Fruit fly (Drosophila melanogaster) whole organism, embryonic: Measurements from ENCODE around the gene Cad89D.

Experiments used
- CG10267 ChIP-seq: fragments of 200-800 bp; sonication (Bioruptor generic); optimal IDR thresholded peaks from 2 replicates; lab custom pipeline; 2018; ENCODE audit warnings: missing biosample characterization, mild to moderate bottlenecking, missing genetic modification characterization, moderate library complexity
- CG10274 ChIP-seq: fragments of 200-800 bp; sonication (Bioruptor generic); optimal IDR thresholded peaks from 3 replicates; lab custom pipeline; 2017; ENCODE audit warnings: missing biosample characterization, mild to moderate bottlenecking, missing genetic modification characterization
- CG11093 ChIP-seq: fragments of 200-800 bp; sonication (Bioruptor generic); IDR thresholded peaks from 3 replicates; pipeline ENCODE4 v1.3.6; 2022; ENCODE audit warnings: missing biosample characterization, missing genetic modification characterization
- CG11695 ChIP-seq: fragments of 200-800 bp; sonication (Bioruptor generic); IDR thresholded peaks from 3 replicates; pipeline ENCODE4 v1.3.6; 2022; ENCODE audit warnings: missing biosample characterization, missing genetic modification characterization
- CG12071 ChIP-seq: fragments of 200-800 bp; sonication (Bioruptor generic); optimal IDR thresholded peaks from 3 replicates; lab custom pipeline; 2018; ENCODE audit warnings: missing biosample characterization, mild to moderate bottlenecking, missing genetic modification characterization
- CG12236 ChIP-seq: fragments of 200-800 bp; sonication (Bioruptor generic); optimal IDR thresholded peaks from 2 replicates; lab custom pipeline; 2016; ENCODE audit warnings: missing biosample characterization, missing genetic modification characterization
- CG1602 ChIP-seq: fragments of 200-800 bp; sonication (Bioruptor generic); optimal IDR thresholded peaks from 3 replicates; lab custom pipeline; 2016; ENCODE audit warnings: missing biosample characterization, missing genetic modification characterization
- CG17328 ChIP-seq: fragments of 200-800 bp; sonication (Bioruptor generic); IDR thresholded peaks from 2 replicates; pipeline ENCODE4 v1.3.6; 2022; ENCODE audit warnings: missing biosample characterization, missing genetic modification characterization
- CG17829 ChIP-seq: fragments of 200-800 bp; optimal IDR thresholded peaks from 2 replicates; lab custom pipeline; 2019; ENCODE audit warnings: missing biosample characterization, mild to moderate bottlenecking, missing genetic modification characterization, moderate library complexity
- CG18262 ChIP-seq: fragments of 200-800 bp; optimal IDR thresholded peaks from 3 replicates; lab custom pipeline; 2019; ENCODE audit warnings: missing biosample characterization, mild to moderate bottlenecking, missing genetic modification characterization, moderate library complexity
- CG3163 ChIP-seq: fragments of 200-800 bp; sonication (Bioruptor generic); optimal IDR thresholded peaks from 3 replicates; lab custom pipeline; 2016; ENCODE audit warnings: missing biosample characterization, missing genetic modification characterization
- CG32772 ChIP-seq: fragments of 200-800 bp; sonication (Bioruptor generic); IDR thresholded peaks from 2 replicates; pipeline ENCODE4 v1.3.6; 2022; ENCODE audit warnings: missing biosample characterization, missing genetic modification characterization
- CG33213 ChIP-seq: fragments of 200-800 bp; sonication (Bioruptor generic); optimal IDR thresholded peaks from 3 replicates; lab custom pipeline; 2016; ENCODE audit warnings: missing biosample characterization, missing genetic modification characterization
- CG3995 ChIP-seq: fragments of 200-800 bp; sonication (Bioruptor generic); optimal IDR thresholded peaks from 3 replicates; lab custom pipeline; 2016; ENCODE audit warnings: missing biosample characterization, missing genetic modification characterization
- CG9932 ChIP-seq: fragments of 200-800 bp; sonication (Bioruptor generic); IDR thresholded peaks from 2 replicates; pipeline ENCODE4 v1.3.6; 2022; ENCODE audit warnings: missing biosample characterization, missing genetic modification characterization
- D19B ChIP-seq: fragments of 200-800 bp; sonication (Bioruptor generic); optimal IDR thresholded peaks from 2 replicates; lab custom pipeline; 2017; ENCODE audit warnings: missing biosample characterization, mild to moderate bottlenecking, missing genetic modification characterization
- Dp ChIP-seq: fragments of 200-800 bp; sonication (Bioruptor generic); optimal IDR thresholded peaks from 2 replicates; lab custom pipeline; 2018; ENCODE audit warnings: missing biosample characterization, mild to moderate bottlenecking, missing genetic modification characterization, moderate library complexity
- E2f1 ChIP-seq: fragments of 200-800 bp; sonication (Bioruptor generic); IDR thresholded peaks from 2 replicates; pipeline ENCODE4 v1.3.6; 2022; ENCODE audit warnings: missing biosample characterization, missing genetic modification characterization
- ERR ChIP-seq: fragments of 200-800 bp; sonication (Bioruptor generic); optimal IDR thresholded peaks from 2 replicates; lab custom pipeline; 2016; ENCODE audit warnings: missing biosample characterization, missing genetic modification characterization
- Fer1 ChIP-seq: fragments of 200-800 bp; sonication (Bioruptor generic); optimal IDR thresholded peaks from 2 replicates; lab custom pipeline; 2017; ENCODE audit warnings: missing biosample characterization, mild to moderate bottlenecking, missing genetic modification characterization
- Hand ChIP-seq: fragments of 200-800 bp; sonication (Bioruptor generic); optimal IDR thresholded peaks from 2 replicates; lab custom pipeline; 2017; ENCODE audit warnings: mild to moderate bottlenecking, missing biosample characterization, missing genetic modification reagents, missing genetic modification characterization
- Hr3 ChIP-seq: fragments of 200-800 bp; sonication (Bioruptor generic); optimal IDR thresholded peaks from 3 replicates; lab custom pipeline; 2016; ENCODE audit warnings: missing biosample characterization, missing genetic modification characterization
- Hr51 ChIP-seq, 2 experiments: fragments of 200-800 bp; sonication (Bioruptor generic); optimal IDR thresholded peaks; 2 replicates in 1 of 2; 3 replicates in 1 of 2; lab custom pipeline; 2016 to 2018; ENCODE audit warnings: missing biosample characterization in 2 of 2, missing genetic modification characterization in 2 of 2, mild to moderate bottlenecking in 1 of 2, moderate library complexity in 1 of 2
- NFAT ChIP-seq: fragments of 200-800 bp; sonication (Bioruptor generic); IDR thresholded peaks from 2 replicates; pipeline ENCODE4 v1.3.6; 2022; ENCODE audit warnings: missing biosample characterization, missing genetic modification characterization
- Optix ChIP-seq: fragments of 200-800 bp; sonication (Bioruptor generic); IDR thresholded peaks from 3 replicates; pipeline ENCODE4 v1.3.6; 2022; ENCODE audit warnings: missing biosample characterization, missing genetic modification characterization
- Usf ChIP-seq: fragments of 200-800 bp; sonication (Bioruptor generic); optimal IDR thresholded peaks from 2 replicates; lab custom pipeline; 2017; ENCODE audit warnings: missing genotype, missing biosample characterization, missing genetic modification characterization
- Xbp1 ChIP-seq: fragments of 200-800 bp; sonication (Bioruptor generic); optimal IDR thresholded peaks from 3 replicates; lab custom pipeline; 2016; ENCODE audit warnings: missing biosample characterization, mild to moderate bottlenecking, missing genetic modification characterization
- ash1 ChIP-seq: fragments of 200-800 bp; sonication (Bioruptor generic); optimal IDR thresholded peaks from 2 replicates; lab custom pipeline; 2018; ENCODE audit warnings: missing biosample characterization, mild to moderate bottlenecking, missing genetic modification characterization
- bcd ChIP-seq: fragments of 200-800 bp; sonication (Bioruptor generic); optimal IDR thresholded peaks from 2 replicates; lab custom pipeline; 2017; ENCODE audit warnings: missing biosample characterization, mild to moderate bottlenecking, missing genetic modification characterization
- cato ChIP-seq: fragments of 200-800 bp; sonication (Bioruptor generic); optimal IDR thresholded peaks from 2 replicates; lab custom pipeline; 2016; ENCODE audit warnings: missing biosample characterization, missing genetic modification characterization, borderline replicate concordance
- chif ChIP-seq, 2 experiments: fragments of 200-800 bp; sonication (Bioruptor generic); optimal IDR thresholded peaks; 3 replicates each; lab custom pipeline; 2016; ENCODE audit warnings: missing biosample characterization in 2 of 2, missing genetic modification characterization in 2 of 2
- crol ChIP-seq: fragments of 200-800 bp; sonication (Bioruptor generic); IDR thresholded peaks from 2 replicates; pipeline ENCODE4 v1.3.6; 2022; ENCODE audit warnings: missing biosample characterization, missing genetic modification characterization
- fd96Cb ChIP-seq: fragments of 200-800 bp; sonication (Bioruptor generic); optimal IDR thresholded peaks from 2 replicates; lab custom pipeline; 2018; ENCODE audit warnings: missing biosample characterization, mild to moderate bottlenecking, missing genetic modification characterization, moderate library complexity
- gce ChIP-seq: fragments of 200-800 bp; sonication (Bioruptor generic); IDR thresholded peaks from 3 replicates; pipeline ENCODE4 v1.3.6; 2022; ENCODE audit warnings: missing biosample characterization, missing genetic modification characterization
- ham ChIP-seq: fragments of 200-800 bp; sonication (Bioruptor generic); IDR thresholded peaks from 2 replicates; pipeline ENCODE4 v1.3.6; 2022; ENCODE audit warnings: missing biosample characterization, missing genetic modification characterization
- hb ChIP-seq: fragments of 200-800 bp; sonication (Bioruptor generic); IDR thresholded peaks from 3 replicates; pipeline ENCODE4 v1.3.6; 2022; ENCODE audit warnings: missing biosample characterization, missing genetic modification characterization; ENCODE audit not compliant: partially characterized antibody
- ind ChIP-seq: fragments of 200-800 bp; sonication (Bioruptor generic); optimal IDR thresholded peaks from 3 replicates; lab custom pipeline; 2016; ENCODE audit warnings: missing biosample characterization, missing genetic modification characterization
- jumu ChIP-seq: fragments of 200-800 bp; sonication (Bioruptor generic); optimal IDR thresholded peaks from 3 replicates; lab custom pipeline; 2016; ENCODE audit warnings: missing biosample characterization, missing genetic modification characterization
- kah ChIP-seq: fragments of 200-800 bp; sonication (Bioruptor generic); optimal IDR thresholded peaks from 2 replicates; lab custom pipeline; 2018; ENCODE audit warnings: missing biosample characterization, mild to moderate bottlenecking, missing genetic modification characterization
- luna ChIP-seq: fragments of 200-800 bp; sonication (Bioruptor generic); optimal IDR thresholded peaks from 2 replicates; lab custom pipeline; 2016; ENCODE audit warnings: missing biosample characterization, missing genetic modification characterization
- pho ChIP-seq: fragments of 200-800 bp; sonication (Bioruptor generic); optimal IDR thresholded peaks from 2 replicates; lab custom pipeline; 2016; ENCODE audit warnings: missing biosample characterization, missing genetic modification characterization
- prd ChIP-seq, 3 experiments: fragments of >200 bp in 2 of 3; fragments of 200-800 bp in 1 of 3; sonication (Bioruptor generic) in 1 of 3; optimal IDR thresholded peaks in 2 of 3; IDR thresholded peaks in 1 of 3; 2 replicates in 2 of 3; 3 replicates in 1 of 3; pipeline versions ENCODE4 v1.3.6 to Lab custom; 2017 to 2022; ENCODE audit warnings: missing biosample characterization in 1 of 3, missing genetic modification characterization in 1 of 3
- pzg ChIP-seq: fragments of 200-800 bp; sonication (Bioruptor generic); optimal IDR thresholded peaks from 3 replicates; lab custom pipeline; 2018; ENCODE audit warnings: missing biosample characterization, mild to moderate bottlenecking, missing genetic modification characterization, moderate library complexity
- slou ChIP-seq: fragments of 200-800 bp; sonication (Bioruptor generic); optimal IDR thresholded peaks from 3 replicates; lab custom pipeline; 2016; ENCODE audit warnings: missing biosample characterization, missing genetic modification characterization
- so ChIP-seq: fragments of 200-800 bp; sonication (Bioruptor generic); IDR thresholded peaks from 3 replicates; pipeline ENCODE4 v1.3.6; 2022; ENCODE audit warnings: missing biosample characterization, missing genetic modification characterization
- trem ChIP-seq: fragments of 200-800 bp; optimal IDR thresholded peaks from 3 replicates; lab custom pipeline; 2019; ENCODE audit warnings: missing biosample characterization, mild to moderate bottlenecking, missing genetic modification characterization, moderate library complexity
- wek ChIP-seq: fragments of 200-800 bp; sonication (Bioruptor generic); optimal IDR thresholded peaks from 3 replicates; lab custom pipeline; 2018; ENCODE audit warnings: missing biosample characterization, mild to moderate bottlenecking, missing genetic modification characterization, moderate library complexity
- wor ChIP-seq: fragments of 200-800 bp; sonication (Bioruptor generic); IDR thresholded peaks from 2 replicates; pipeline ENCODE4 v1.3.6; 2022; ENCODE audit warnings: missing biosample characterization, missing genetic modification characterization
- yki ChIP-seq: fragments of >200 bp; optimal IDR thresholded peaks from 3 replicates; lab custom pipeline; 2018
- zf30C ChIP-seq: fragments of 200-800 bp; sonication (Bioruptor generic); optimal IDR thresholded peaks from 3 replicates; lab custom pipeline; 2018; ENCODE audit warnings: missing biosample characterization, mild to moderate bottlenecking, missing genetic modification characterization

The Cad89D gene

DNA sequence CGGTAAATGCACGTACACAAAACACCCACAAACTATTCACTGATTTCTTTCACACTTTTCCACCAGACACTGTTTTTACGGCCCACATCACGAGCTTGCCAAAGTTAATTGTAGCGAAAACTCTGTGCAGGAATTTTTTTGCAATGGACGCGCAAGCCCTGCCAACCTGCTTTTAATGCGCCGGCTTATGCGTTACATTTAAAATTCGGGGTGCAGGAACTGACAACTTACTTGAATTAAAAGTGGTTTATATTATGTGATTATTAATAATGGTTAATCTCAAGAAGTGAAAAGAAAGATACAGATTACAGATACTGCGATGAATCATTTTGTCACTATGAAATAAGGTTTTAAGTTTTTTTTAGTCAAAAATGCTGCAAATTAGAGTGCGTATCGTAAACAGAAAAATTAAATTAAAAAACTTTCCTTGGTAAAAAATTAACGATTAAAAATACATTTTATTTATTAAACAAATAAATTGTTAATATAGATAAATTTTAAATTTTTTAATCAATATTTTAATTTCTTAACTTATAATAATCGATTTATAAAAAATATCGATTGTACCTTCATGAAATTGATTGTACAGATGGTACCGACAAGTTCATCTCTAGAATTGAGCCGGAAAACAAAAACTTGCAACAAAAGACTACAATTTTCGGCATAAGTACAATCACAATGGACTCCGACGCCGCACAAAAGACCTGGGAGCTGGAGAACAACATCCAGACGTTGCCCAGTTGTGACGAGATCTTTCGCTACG is 25.5 kb downstream of the Cad89D start, which contains the start of the genes CG42232 and CSN5 (continued):
- TF ChIP-seq CG32772 (GFP tag; lab: Robert Waterston, UW): peak; percentile 17; the same call in 1 of the 2 replicates
- TF ChIP-seq CG18262 (tag; lab: Kevin White, UChicago): peak; percentile 51
- no peak for TF ChIP-seq ERR
- no peak for TF ChIP-seq wek (GFP tag; lab: Kevin White, UChicago)
- TF ChIP-seq CG10274: no peak
- no peak for TF ChIP-seq CG12236
- TF ChIP-seq CG3995 (GFP tag; lab: Kevin White, UChicago): peak; percentile 45
- TF ChIP-seq pzg (GFP tag; lab: Kevin White, UChicago): peak; percentile 50
- no peak for TF ChIP-seq wor (GFP tag; lab: Robert Waterston, UW)
- no peak for TF ChIP-seq kah (GFP tag; lab: Kevin White, UChicago)
- TF ChIP-seq chif (GFP tag; optimal IDR thresholded peaks at IDR 0.05; lab: Kevin White, UChicago): peak; percentile 28 to 45
- no peak for TF ChIP-seq zf30C
- no peak for TF ChIP-seq CG12071
- no peak for TF ChIP-seq CG33213 (GFP tag; lab: Kevin White, UChicago)
- TF ChIP-seq CG17328 (GFP tag; lab: Robert Waterston, UW): peak; percentile 44; the same call in 1 of the 2 replicates
- peak; percentile 72 for TF ChIP-seq Hr3
- no peak for TF ChIP-seq Hand (GFP tag; lab: Kevin White, UChicago)
- no peak for TF ChIP-seq bcd (GFP tag; lab: Kevin White, UChicago)
- TF ChIP-seq Optix: no peak
- no peak for TF ChIP-seq prd (optimal IDR thresholded peaks at IDR 0.05; lab: Kevin White, UChicago)
- peak; percentile 59; the same call in 2 of the 3 replicates for TF ChIP-seq prd (GFP tag; IDR thresholded peaks at IDR 0.05; lab: Robert Waterston, UW)
- peak; percentile 46 for TF ChIP-seq Dp
- no peak for TF ChIP-seq gce (GFP tag; lab: Robert Waterston, UW)
- TF ChIP-seq D19B: no peak
- TF ChIP-seq jumu (GFP tag; lab: Kevin White, UChicago): peak; percentile 54
- no peak for TF ChIP-seq luna (GFP tag; lab: Kevin White, UChicago)
- TF ChIP-seq CG3163 (GFP tag; lab: Kevin White, UChicago): no peak
- TF ChIP-seq yki (lab: Kevin White, UChicago): no peak
- peak; percentile 13 for TF ChIP-seq Usf
- no peak for TF ChIP-seq ham
- TF ChIP-seq NFAT (GFP tag; lab: Robert Waterston, UW): no peak
- TF ChIP-seq so (GFP tag; lab: Robert Waterston, UW): no peak
- peak; percentile 49 for TF ChIP-seq fd96Cb (tag; lab: Kevin White, UChicago)
- TF ChIP-seq trem: peak; percentile 99
- peak; percentile 75 for TF ChIP-seq CG10267
- peak; percentile 21 for TF ChIP-seq slou
- TF ChIP-seq CG11695 (GFP tag; lab: Robert Waterston, UW): no peak
- no peak for TF ChIP-seq crol (GFP tag; lab: Robert Waterston, UW)
- peak; percentile 55 for TF ChIP-seq pho
- peak; percentile 76 for TF ChIP-seq CG17829 (tag; lab: Kevin White, UChicago)
- peak; percentile 4 for TF ChIP-seq cato (GFP tag; lab: Kevin White, UChicago)
- no peak for TF ChIP-seq ash1 (GFP tag; lab: Kevin White, UChicago)
- TF ChIP-seq Fer1 (GFP tag; lab: Kevin White, UChicago): no peak
- peak in 1 of 2 experiments; percentile 36 for TF ChIP-seq Hr51 (GFP tag; optimal IDR thresholded peaks at IDR 0.05; lab: Kevin White, UChicago)
- peak; percentile 68 for TF ChIP-seq CG9932 (GFP tag; lab: Robert Waterston, UW)
- TF ChIP-seq CG1602: peak; percentile 67
- TF ChIP-seq E2f1 (GFP tag; lab: Robert Waterston, UW): peak; percentile 21; the same call in 1 of the 2 replicates
- TF ChIP-seq ind: no peak
- TF ChIP-seq hb (GFP tag; lab: Robert Waterston, UW): no peak
- no peak for TF ChIP-seq CG11093
- TF ChIP-seq Xbp1 (GFP tag; lab: Kevin White, UChicago): peak; percentile 78
